Worm (Caenorhabditis elegans): Measurements from ENCODE around the gene C05C10.5.
A peak's percentile ranks its signal among the peaks of the same experiment; 100 is the strongest.

Gene C05C10.5

ce11 chrII:9940430-9940829, 1.6 kb downstream of the C05C10.5 start, which contains the start of gene ufd-3 (continued):
- TF ChIP-seq B0019.2 (GFP tag; conservative IDR thresholded peaks at IDR 0.05) (no peak), ztf-6 (GFP tag; IDR thresholded peaks at IDR 0.05) (no peak), rec-8 (tag; optimal IDR thresholded peaks at IDR 0.05) (peak; percentile 43 to 73), bed-2 (GFP tag; IDR thresholded peaks at IDR 0.05) (peak; percentile 49; the same call in 1 of the 2 replicates), pbrm-1 (GFP tag; IDR thresholded peaks at IDR 0.05) (peak; percentile 54; the same call in 1 of the 2 replicates), him-1 (tag; optimal IDR thresholded peaks at IDR 0.05) (peak; percentile 46), tbx-9 (tag; optimal IDR thresholded peaks at IDR 0.05; ENCODE audit: borderline replicate concordance) (no peak), madf-6 (GFP tag; IDR thresholded peaks at IDR 0.05) (peak; percentile 75), dox-1 (GFP tag; IDR thresholded peaks at IDR 0.05) (peak; percentile 72), ama-1 (optimal IDR thresholded peaks at IDR 0.05) (no peak), ama-1 (GFP tag; optimal IDR thresholded peaks at IDR 0.05) (no peak), Y56A3A.18 (GFP tag; IDR thresholded peaks at IDR 0.05) (no peak), bed-1 (GFP tag; IDR thresholded peaks at IDR 0.05) (no peak), ztf-22 (GFP tag; optimal IDR thresholded peaks at IDR 0.05) (no peak), atf-7 (tag; optimal IDR thresholded peaks at IDR 0.05) (peak; percentile 49), ztf-3 (GFP tag; optimal IDR thresholded peaks at IDR 0.05) (no peak), let-526 (GFP tag; IDR thresholded peaks at IDR 0.05) (no peak; the same call in 1 of the 2 replicates), pha-4 (tag; optimal IDR thresholded peaks at IDR 0.05) (peak; percentile 78), unc-130 (GFP tag; optimal IDR thresholded peaks at IDR 0.05) (peak; percentile 90), Y79H2A.3 (GFP tag; conservative IDR thresholded peaks at IDR 0.05) (0 out of 2 replicates have a peak, but pooled peaks have one; percentile 9), nfya-1 (tag; optimal IDR thresholded peaks at IDR 0.05; ENCODE audit: borderline replicate concordance, insufficient read depth) (no peak), cebp-2 (GFP tag; IDR thresholded peaks at IDR 0.05) (no peak), snpc-1.1 (tag; optimal IDR thresholded peaks at IDR 0.05; ENCODE audit: insufficient read depth) (no peak), F55B11.4 (tag; optimal IDR thresholded peaks at IDR 0.05; ENCODE audit: borderline replicate concordance, insufficient read depth) (no peak), attf-6 (GFP tag; IDR thresholded peaks at IDR 0.05) (0 out of 2 replicates have a peak, but pooled peaks have one; percentile 22), mcd-1 (GFP tag; IDR thresholded peaks at IDR 0.05) (peak; percentile 72), ceh-40 (GFP tag; IDR thresholded peaks at IDR 0.05) (no peak), lin-40 (tag; optimal IDR thresholded peaks at IDR 0.05) (no peak), ccch-3 (GFP tag; optimal IDR thresholded peaks at IDR 0.05) (peak; percentile 72), sdz-38 (tag; optimal IDR thresholded peaks at IDR 0.05) (no peak), F33H1.4 (GFP tag; IDR thresholded peaks at IDR 0.05) (peak; percentile 43; the same call in 1 of the 2 replicates), F23B12.7 (tag; optimal IDR thresholded peaks at IDR 0.05; ENCODE audit: insufficient read depth) (peak; percentile 64), snpc-4 (GFP tag; optimal IDR thresholded peaks at IDR 0.05) (peak; percentile 5), snpc-4 (tag; optimal IDR thresholded peaks at IDR 0.05) (peak; percentile 9 to 34 (median 24)), nhr-27 (tag; optimal IDR thresholded peaks at IDR 0.05) (peak; percentile 27), nhr-179 (tag; optimal IDR thresholded peaks at IDR 0.05) (no peak), hrde-1 (tag; optimal IDR thresholded peaks at IDR 0.05; ENCODE audit: borderline replicate concordance) (peak; percentile 15), ZK185.1 (tag; optimal IDR thresholded peaks at IDR 0.05; ENCODE audit: poor library complexity, severe bottlenecking) (peak; percentile 93), rcor-1 (GFP tag; IDR thresholded peaks at IDR 0.05) (peak; percentile 64; the same call in 1 of the 2 replicates), lsl-1 (GFP tag; optimal IDR thresholded peaks at IDR 0.05) (peak; percentile 54), madf-3 (GFP tag; IDR thresholded peaks at IDR 0.05) (0 out of 2 replicates have a peak, but pooled peaks have one; percentile 59), tlf-1 (GFP tag; optimal IDR thresholded peaks at IDR 0.05) (peak; percentile 45), sptf-2 (GFP tag; optimal IDR thresholded peaks at IDR 0.05) (no peak), ztf-18 (tag; optimal IDR thresholded peaks at IDR 0.05) (peak; percentile 41), T07F8.4 (tag; optimal IDR thresholded peaks at IDR 0.05) (no peak)
